Fruit fly (Drosophila melanogaster) Kc167 (cell line): ENCODE results near the gene CG9609.

Experiments used
- Myc ChIP-seq: fragments of >200 bp; optimal IDR thresholded peaks from 2 replicates; lab custom pipeline; 2017; ENCODE audit warnings: missing external identifiers
- insv ChIP-seq: fragments of >200 bp; optimal IDR thresholded peaks from 3 replicates; lab custom pipeline; 2018; ENCODE audit warnings: missing external identifiers

DNA sequence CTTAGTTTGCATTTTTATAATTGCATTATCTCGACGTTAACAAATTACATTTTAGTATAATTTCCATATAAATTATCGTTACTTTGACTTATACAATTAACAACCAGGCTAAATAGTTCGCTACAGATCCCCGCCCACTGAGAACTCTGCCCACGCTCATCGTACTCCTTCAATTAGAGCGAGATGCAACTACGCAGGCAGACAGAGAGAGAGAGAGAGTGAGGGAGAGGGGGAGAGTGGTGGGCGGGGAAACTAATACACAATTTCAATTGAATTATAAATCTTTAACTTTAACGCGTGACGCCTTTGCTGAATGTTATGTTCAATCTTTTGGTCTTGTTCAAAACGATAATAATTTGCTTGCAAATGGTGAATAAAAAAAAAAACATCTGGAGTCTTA is 11.4 kb upstream of the CG9609 start:
- TF ChIP-seq insv (lab: Kevin White, UChicago) (no peak), Myc (lab: Kevin White, UChicago) (no peak)
